Worm (Caenorhabditis elegans): ENCODE measurements around the gene cut-6.

ce11 chrIII:10905112-10905511 lies 6.1 kb upstream of the cut-6 start:
- TF ChIP-seq hmg-4 (GFP tag; optimal IDR thresholded peaks at IDR 0.05), result no peak
- no peak for TF ChIP-seq ama-1 (optimal IDR thresholded peaks at IDR 0.05)
- TF ChIP-seq flt-1 (GFP tag; IDR thresholded peaks at IDR 0.05), result no peak
- no peak for TF ChIP-seq aly-1 (tag; optimal IDR thresholded peaks at IDR 0.05)
- TF ChIP-seq ceh-36 (tag; optimal IDR thresholded peaks at IDR 0.05), result no peak
- no peak for TF ChIP-seq B0310.2 (tag; optimal IDR thresholded peaks at IDR 0.05)
- TF ChIP-seq hmbx-1 (tag; optimal IDR thresholded peaks at IDR 0.05), result no peak
- no peak for TF ChIP-seq scrt-1 (GFP tag; IDR thresholded peaks at IDR 0.05)
- TF ChIP-seq ets-7 (tag; optimal IDR thresholded peaks at IDR 0.05), result no peak
- no peak for TF ChIP-seq ceh-13 (GFP tag; optimal IDR thresholded peaks at IDR 0.05)
- TF ChIP-seq sea-1 (GFP tag; conservative IDR thresholded peaks at IDR 0.05), result no peak
- no peak for TF ChIP-seq tbx-11 (GFP tag; IDR thresholded peaks at IDR 0.05)
- no peak for TF ChIP-seq hnd-1 (tag; optimal IDR thresholded peaks at IDR 0.05)

Measured in whole organism, early embryonic.